Worm (Caenorhabditis elegans) whole organism, late embryonic: ENCODE data around the gene W09D6.1.

Experiments used
- C08G9.2 ChIP-seq: sonication (generic microtip); optimal IDR thresholded peaks from 2 replicates; lab custom pipeline; 2016; ENCODE audit warnings: mild to moderate bottlenecking, missing genetic modification characterization, moderate library complexity, missing compliant biosample characterization
- Y22D7AL.16 ChIP-seq: sonication (generic microtip); optimal IDR thresholded peaks from 2 replicates; lab custom pipeline; 2016; ENCODE audit warnings: missing genetic modification characterization, missing compliant biosample characterization
- hlh-15 ChIP-seq: sonication (generic microtip); optimal IDR thresholded peaks from 2 replicates; lab custom pipeline; 2016; ENCODE audit warnings: missing genetic modification characterization, missing compliant biosample characterization
- hlh-30 ChIP-seq: sonication (generic microtip); optimal IDR thresholded peaks from 2 replicates; lab custom pipeline; 2017; ENCODE audit warnings: antibody characterized with exemption, missing genetic modification characterization, missing compliant biosample characterization; ENCODE audit not compliant: insufficient read depth
- pha-4 ChIP-seq: fragments of 150-350 bp; optimal IDR thresholded peaks from 2 replicates; lab custom pipeline; 2018; ENCODE audit warnings: missing biosample characterization, missing genetic modification reagents, missing genetic modification characterization
- pqm-1 ChIP-seq: sonication (generic microtip); optimal IDR thresholded peaks from 2 replicates; lab custom pipeline; 2016; ENCODE audit warnings: missing genetic modification characterization, missing compliant biosample characterization

ce11 chrIII:11090112-11090648 lies 21.5 kb downstream of the W09D6.1 start:
- TF ChIP-seq hlh-15 (tag; lab: Kevin White, UChicago) (no peak), pha-4 (no peak), Y22D7AL.16 (tag; lab: Kevin White, UChicago) (no peak), pqm-1 (no peak), hlh-30 (tag; lab: Kevin White, UChicago) (no peak), C08G9.2 (no peak)
